Worm (Caenorhabditis elegans): Measurements from ENCODE around the gene gly-8.

- TF ChIP-seq egl-27 (tag; optimal IDR thresholded peaks at IDR 0.05) = no peak
- no peak for TF ChIP-seq unc-62 (GFP tag; optimal IDR thresholded peaks at IDR 0.05 in 1 of 2)
- TF ChIP-seq unc-62 (tag; optimal IDR thresholded peaks at IDR 0.05) = no peak
- no peak for TF ChIP-seq pqm-1 (tag; optimal IDR thresholded peaks at IDR 0.05)
- TF ChIP-seq ZK337.2 (GFP tag; IDR thresholded peaks at IDR 0.05) = no peak
- no peak for TF ChIP-seq lin-39 (tag; optimal IDR thresholded peaks at IDR 0.05)
- no peak for TF ChIP-seq snpc-4 (tag; optimal IDR thresholded peaks at IDR 0.05)
Measured at ce11 chrIII:11615802-11616201, 9.2 kb upstream of the gly-8 start.

Measured in whole organism, L4 larva.